Worm (Caenorhabditis elegans): ENCODE data around the gene F26D11.2.

Gene F26D11.2

DNA sequence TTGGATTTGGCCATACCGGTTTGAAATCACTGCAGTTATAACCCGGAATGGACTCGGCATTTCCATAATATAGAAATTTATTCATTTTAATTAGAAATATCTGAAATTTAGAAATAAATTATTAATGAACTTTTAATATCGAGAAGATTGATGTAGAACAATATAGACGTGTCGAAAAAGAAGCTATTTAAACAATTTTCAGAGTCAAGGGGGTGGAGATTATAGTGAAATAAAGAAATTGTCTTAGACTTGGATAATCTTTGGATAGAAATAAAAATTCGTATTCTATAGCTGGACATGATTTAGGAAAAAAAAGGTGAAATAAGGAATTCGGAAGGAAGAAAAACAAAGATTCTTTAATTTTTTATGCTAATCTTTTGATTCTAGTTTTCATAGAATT lies 18.8 kb upstream of the F26D11.2 start, which contains the start of gene srt-53:
srt-53 (minus strand) TSS at position 101 of the 400 bp plus-strand sequence.
- no peak for TF ChIP-seq dmd-4 (tag; optimal IDR thresholded peaks at IDR 0.05)
- TF ChIP-seq unc-62 (GFP tag; optimal IDR thresholded peaks at IDR 0.05), result no peak
- TF ChIP-seq lin-39 (tag; optimal IDR thresholded peaks at IDR 0.05), result no peak
- TF ChIP-seq ztf-4 (tag; optimal IDR thresholded peaks at IDR 0.05), result no peak

DNA sequence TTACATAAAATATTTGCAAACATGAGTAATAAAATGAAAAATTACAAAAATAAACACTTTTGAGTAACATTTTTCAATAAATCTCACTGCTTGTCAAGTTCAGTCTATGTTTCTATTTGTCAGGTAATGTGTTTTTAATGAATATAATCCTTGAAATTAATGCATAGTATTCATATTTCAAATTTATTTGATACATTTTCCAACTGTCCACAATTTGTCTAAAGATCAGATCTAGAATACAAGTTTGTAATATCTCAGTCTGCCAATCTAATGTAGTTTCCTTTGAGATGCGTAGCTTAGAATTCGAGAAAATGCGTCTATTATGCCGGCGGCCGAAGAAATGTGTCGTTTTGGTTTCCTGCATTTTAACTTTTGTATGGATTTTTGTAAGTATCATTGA lies 15.5 kb upstream of the F26D11.2 start, which contains the start of gene Y97E10B.1:
Y97E10B.1 (plus strand) TSS at position 301 of the 400 bp plus-strand sequence.
- TF ChIP-seq mdl-1 (tag; optimal IDR thresholded peaks at IDR 0.05) (no peak), nhr-10 (tag; optimal IDR thresholded peaks at IDR 0.05) (no peak)

DNA sequence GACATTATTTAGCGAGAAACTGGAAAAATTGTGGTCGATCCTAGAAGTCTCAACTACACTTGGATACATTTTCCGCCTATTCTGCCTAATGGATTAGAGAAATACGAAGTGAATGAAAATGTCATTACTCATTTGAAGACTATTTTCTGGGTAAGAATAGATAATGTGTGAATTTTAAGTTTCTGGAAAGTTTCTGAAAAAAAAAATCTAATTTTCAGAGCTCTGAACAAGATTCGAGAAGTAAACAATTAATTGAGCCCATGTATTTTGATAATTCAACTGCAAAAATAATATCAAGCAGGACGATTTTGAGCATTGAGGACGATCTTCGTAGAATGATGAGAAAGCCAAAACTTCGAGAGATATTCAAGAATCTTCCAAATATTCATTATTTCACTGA lies 12.8 kb upstream of the F26D11.2 start:
- TF ChIP-seq nhr-21 (tag; optimal IDR thresholded peaks at IDR 0.05) (no peak), elt-1 (tag; optimal IDR thresholded peaks at IDR 0.05) (no peak), mab-5 (tag; optimal IDR thresholded peaks at IDR 0.05) (no peak), nhr-23 (tag; optimal IDR thresholded peaks at IDR 0.05) (no peak), ztf-4 (tag; optimal IDR thresholded peaks at IDR 0.05) (no peak), C34F6.9 (tag; optimal IDR thresholded peaks at IDR 0.05) (no peak), lin-13 (GFP tag; optimal IDR thresholded peaks at IDR 0.05) (no peak), aly-2 (tag; optimal IDR thresholded peaks at IDR 0.05) (no peak), nhr-6 (tag; optimal IDR thresholded peaks at IDR 0.05) (no peak), R02D3.7 (tag; optimal IDR thresholded peaks at IDR 0.05) (no peak), crh-2 (tag; optimal IDR thresholded peaks at IDR 0.05) (no peak), blmp-1 (tag; optimal IDR thresholded peaks at IDR 0.05; ENCODE audit: insufficient read depth) (no peak), dmd-4 (tag; optimal IDR thresholded peaks at IDR 0.05) (no peak), sma-9 (GFP tag; optimal IDR thresholded peaks at IDR 0.05) (no peak), sma-9 (tag; optimal IDR thresholded peaks at IDR 0.05) (no peak), nhr-12 (tag; optimal IDR thresholded peaks at IDR 0.05) (no peak), sem-4 (tag; optimal IDR thresholded peaks at IDR 0.05) (no peak)

DNA sequence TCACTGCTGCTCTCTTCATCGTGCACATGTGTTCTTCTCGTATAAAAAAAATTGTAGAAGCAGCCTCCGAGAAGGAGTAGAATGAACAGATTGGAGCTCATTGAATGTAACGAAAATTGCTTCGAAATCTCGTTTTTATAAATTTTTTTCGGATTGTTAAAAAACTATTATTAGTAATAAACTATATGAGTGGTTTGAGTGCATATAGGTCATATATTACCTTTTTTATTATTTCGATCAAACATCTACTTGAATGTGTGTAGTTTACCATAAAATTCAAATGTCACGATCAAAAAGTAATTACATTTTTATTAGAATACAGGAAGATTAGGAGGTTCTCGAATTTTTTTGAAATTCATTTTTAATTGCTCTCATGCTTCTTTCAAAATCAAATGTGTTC lies 6.2 kb upstream of the F26D11.2 start, which contains the start of gene clec-216:
clec-216 (minus strand) TSS at position 101 of the 400 bp plus-strand sequence.
- TF ChIP-seq lin-13 (GFP tag; optimal IDR thresholded peaks at IDR 0.05), result no peak
- TF ChIP-seq ztf-11 (tag; optimal IDR thresholded peaks at IDR 0.05), result no peak
- TF ChIP-seq nhr-12 (tag; optimal IDR thresholded peaks at IDR 0.05), result no peak
- no peak for TF ChIP-seq ceh-82 (tag; optimal IDR thresholded peaks at IDR 0.05)
- no peak for TF ChIP-seq peb-1 (tag; optimal IDR thresholded peaks at IDR 0.05)

DNA sequence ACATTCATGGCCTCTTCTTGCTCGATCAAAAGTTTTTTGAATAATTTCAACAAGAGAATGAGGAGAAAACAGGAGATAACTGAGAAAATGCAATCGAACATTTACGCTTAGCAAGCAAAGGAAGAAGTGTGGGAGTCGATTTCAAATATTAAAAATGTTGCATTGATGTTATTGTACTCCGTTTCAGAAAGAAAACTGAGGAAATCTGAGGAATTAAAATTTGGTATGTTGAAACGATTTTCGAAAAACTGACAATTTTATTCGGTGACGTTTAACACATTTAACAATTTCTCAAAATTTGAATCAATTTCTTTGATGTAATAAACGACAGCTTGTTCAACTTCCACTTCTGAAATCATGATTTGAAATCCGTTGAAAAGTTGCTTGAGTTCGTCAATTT lies 4.5 kb upstream of the F26D11.2 start, which contains the start of gene F26D11.13:
F26D11.13 (minus strand) TSS at position 101 of the 400 bp plus-strand sequence.
- TF ChIP-seq nhr-25 (tag; optimal IDR thresholded peaks at IDR 0.05) (no peak), lsy-2 (tag; optimal IDR thresholded peaks at IDR 0.05) (no peak), alr-1 (tag; optimal IDR thresholded peaks at IDR 0.05) (no peak), unc-55 (GFP tag; optimal IDR thresholded peaks at IDR 0.05) (no peak), crh-2 (tag; optimal IDR thresholded peaks at IDR 0.05) (no peak), sma-3 (GFP tag; optimal IDR thresholded peaks at IDR 0.05) (no peak)

DNA sequence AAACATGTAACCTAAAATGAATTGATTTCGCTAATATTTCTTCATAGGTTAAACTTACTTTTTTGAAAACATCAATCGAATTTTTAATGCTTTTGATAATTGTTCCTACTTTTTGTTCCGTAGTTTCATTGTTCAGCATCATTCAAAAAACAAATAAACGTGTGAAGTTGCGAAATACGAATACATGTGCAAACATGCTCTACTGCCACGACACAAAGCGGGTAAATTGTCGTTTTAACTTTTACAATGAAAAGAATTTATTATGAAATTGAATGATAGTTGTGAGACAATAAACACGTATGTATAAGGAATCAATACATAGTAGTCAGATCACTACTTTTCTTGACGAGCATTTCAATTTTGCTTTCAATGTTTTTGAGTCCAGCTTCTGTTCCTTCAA lies 3.9 kb upstream of the F26D11.2 start, which contains the start of gene F26D11.12:
F26D11.12 (minus strand) TSS at position 145 of the 400 bp plus-strand sequence.
- peak; percentile 18 for TF ChIP-seq C34F6.9 (tag; optimal IDR thresholded peaks at IDR 0.05)
- TF ChIP-seq nhr-21 (tag; optimal IDR thresholded peaks at IDR 0.05), result no peak
- TF ChIP-seq ceh-16 (tag; optimal IDR thresholded peaks at IDR 0.05), result no peak
- TF ChIP-seq F13H6.1 (tag; optimal IDR thresholded peaks at IDR 0.05), result no peak
- TF ChIP-seq nhr-12 (tag; optimal IDR thresholded peaks at IDR 0.05), result no peak
- TF ChIP-seq sma-3 (GFP tag; optimal IDR thresholded peaks at IDR 0.05), result no peak
- TF ChIP-seq dmd-4 (tag; optimal IDR thresholded peaks at IDR 0.05), result no peak
- TF ChIP-seq alr-1 (tag; optimal IDR thresholded peaks at IDR 0.05), result no peak
- peak; percentile 49 for TF ChIP-seq nhr-129 (tag; optimal IDR thresholded peaks at IDR 0.05)
- TF ChIP-seq nhr-6 (tag; optimal IDR thresholded peaks at IDR 0.05), result no peak
- no peak for TF ChIP-seq lin-11 (tag; optimal IDR thresholded peaks at IDR 0.05)
- TF ChIP-seq skn-1 (tag; optimal IDR thresholded peaks at IDR 0.05), result no peak
- no peak for TF ChIP-seq R02D3.7 (tag; optimal IDR thresholded peaks at IDR 0.05)
- peak; percentile 43 for TF ChIP-seq crh-2 (tag; optimal IDR thresholded peaks at IDR 0.05)
- peak; percentile 58 for TF ChIP-seq unc-55 (GFP tag; optimal IDR thresholded peaks at IDR 0.05)
- TF ChIP-seq snpc-4 (tag; optimal IDR thresholded peaks at IDR 0.05), result no peak
- peak; percentile 59 for TF ChIP-seq gmeb-1 (tag; optimal IDR thresholded peaks at IDR 0.05)
- no peak for TF ChIP-seq blmp-1 (tag; optimal IDR thresholded peaks at IDR 0.05; ENCODE audit: insufficient read depth)
- TF ChIP-seq lin-13 (GFP tag; optimal IDR thresholded peaks at IDR 0.05), result no peak
- no peak for TF ChIP-seq aly-2 (tag; optimal IDR thresholded peaks at IDR 0.05)
- no peak for TF ChIP-seq sem-4 (tag; optimal IDR thresholded peaks at IDR 0.05)
- no peak for TF ChIP-seq elt-1 (tag; optimal IDR thresholded peaks at IDR 0.05)
- TF ChIP-seq mbf-1 (tag; optimal IDR thresholded peaks at IDR 0.05), result no peak
- TF ChIP-seq zag-1 (tag; optimal IDR thresholded peaks at IDR 0.05), result no peak
- peak; percentile 6 for TF ChIP-seq fos-1 (tag; optimal IDR thresholded peaks at IDR 0.05)
